Worm (Caenorhabditis elegans) whole organism, L1 larva: ENCODE results near the gene M03C11.1.
A peak's percentile ranks its signal among the peaks of the same experiment; 100 is the strongest.

Source experiments
- C16A3.4 ChIP-seq: fragments of 150-350 bp; optimal IDR thresholded peaks from 2 replicates; lab custom pipeline; 2014; ENCODE audit warnings: missing biosample characterization, missing genetic modification characterization
- C34B4.2 ChIP-seq: sonication (generic microtip); optimal IDR thresholded peaks from 2 replicates; lab custom pipeline; 2017; ENCODE audit warnings: mild to moderate bottlenecking, missing genetic modification characterization, missing compliant biosample characterization
- Y116A8C.19 ChIP-seq: sonication (generic microtip); optimal IDR thresholded peaks from 2 replicates; lab custom pipeline; 2016; ENCODE audit warnings: missing compliant biosample characterization, missing genetic modification characterization, borderline replicate concordance
- blmp-1 ChIP-seq: fragments of 150-350 bp; optimal IDR thresholded peaks from 2 replicates; lab custom pipeline; 2014; ENCODE audit warnings: missing biosample characterization, missing genetic modification characterization
- ceh-63 ChIP-seq: fragments of 200-800 bp; sonication (Bioruptor generic); optimal IDR thresholded peaks from 2 replicates; lab custom pipeline; 2018; ENCODE audit warnings: mild to moderate bottlenecking, missing genetic modification characterization, missing compliant biosample characterization
- dpl-1 ChIP-seq, 3 experiments: fragments of 150-350 bp in 2 of 3; sonication (generic microtip) in 1 of 3; optimal IDR thresholded peaks; 2 replicates each; lab custom pipeline; 2014 to 2017; ENCODE audit warnings: missing biosample characterization in 3 of 3, missing genetic modification characterization in 3 of 3, missing genetic modification reagents in 3 of 3
- dsc-1 ChIP-seq: sonication (generic microtip); optimal IDR thresholded peaks from 2 replicates; lab custom pipeline; 2016; ENCODE audit warnings: mild to moderate bottlenecking, missing genetic modification characterization, missing compliant biosample characterization
- efl-1 ChIP-seq, 4 experiments: fragments of 150-350 bp; optimal IDR thresholded peaks in 3 of 4; peaks in 1 of 4; 1 replicate in 1 of 4; 2 replicates in 3 of 4; lab custom pipeline; 2014; ENCODE audit warnings: missing biosample characterization in 2 of 4, missing genetic modification characterization in 2 of 4, missing genetic modification reagents in 2 of 4
- efl-3 ChIP-seq: fragments of 200-800 bp; sonication (Bioruptor generic); optimal IDR thresholded peaks from 2 replicates; lab custom pipeline; 2018; ENCODE audit warnings: mild to moderate bottlenecking, missing genetic modification characterization, missing compliant biosample characterization
- elt-3 ChIP-seq, 6 experiments: fragments of 150-350 bp in 1 of 6; sonication (generic microtip); optimal IDR thresholded peaks; 2 replicates each; lab custom pipeline; 2017 to 2018; ENCODE audit warnings: missing biosample characterization in 6 of 6, missing genetic modification characterization in 6 of 6, inconsistent platforms in 1 of 6
- fkh-10 ChIP-seq: sonication (generic microtip); optimal IDR thresholded peaks from 2 replicates; lab custom pipeline; 2017; ENCODE audit warnings: missing biosample characterization, missing genetic modification reagents, missing genetic modification characterization
- fos-1 ChIP-seq: fragments of 150-350 bp; optimal IDR thresholded peaks from 2 replicates; lab custom pipeline; 2014; ENCODE audit warnings: missing biosample characterization, missing genetic modification characterization
- hlh-17 ChIP-seq: fragments of 200-800 bp; sonication (Bioruptor generic); optimal IDR thresholded peaks from 2 replicates; lab custom pipeline; 2018; ENCODE audit warnings: missing genetic modification characterization, mild to moderate bottlenecking, missing compliant biosample characterization, moderate library complexity, borderline replicate concordance
- jun-1 ChIP-seq: fragments of 150-350 bp; optimal IDR thresholded peaks from 2 replicates; lab custom pipeline; 2014; ENCODE audit warnings: missing biosample characterization, missing genetic modification reagents, missing genetic modification characterization
- lin-13 ChIP-seq: fragments of 150-350 bp; optimal IDR thresholded peaks from 2 replicates; lab custom pipeline; 2014; ENCODE audit warnings: missing biosample characterization, missing genetic modification reagents, missing genetic modification characterization
- lin-14 ChIP-seq: fragments of 200-800 bp; sonication (Bioruptor generic); optimal IDR thresholded peaks from 2 replicates; lab custom pipeline; 2018; ENCODE audit warnings: mild to moderate bottlenecking, missing genetic modification characterization, moderate library complexity, missing compliant biosample characterization
- lin-15B ChIP-seq: fragments of 150-350 bp; sonication (generic microtip); optimal IDR thresholded peaks from 3 replicates; lab custom pipeline; 2014; ENCODE audit warnings: missing biosample characterization, missing genetic modification characterization
- lin-35 ChIP-seq, 2 experiments: fragments of 150-350 bp; optimal IDR thresholded peaks; 2 replicates each; lab custom pipeline; 2014; ENCODE audit warnings: missing biosample characterization in 2 of 2, missing genetic modification characterization in 2 of 2, missing genetic modification reagents in 2 of 2
- lsy-2 ChIP-seq, 2 experiments: fragments of 150-350 bp; optimal IDR thresholded peaks; 2 replicates each; lab custom pipeline; 2014; ENCODE audit warnings: missing biosample characterization in 2 of 2, missing genetic modification characterization in 2 of 2
- mdl-1 ChIP-seq, 2 experiments: fragments of 150-350 bp; optimal IDR thresholded peaks; 2 replicates each; lab custom pipeline; 2014 to 2017; ENCODE audit warnings: missing biosample characterization in 2 of 2, missing genetic modification characterization in 2 of 2, inconsistent platforms in 1 of 2
- mef-2 ChIP-seq: fragments of 150-350 bp; optimal IDR thresholded peaks from 2 replicates; lab custom pipeline; 2014; ENCODE audit warnings: missing biosample characterization, missing genetic modification characterization
- mep-1 ChIP-seq: fragments of 150-350 bp; optimal IDR thresholded peaks from 2 replicates; lab custom pipeline; 2014; ENCODE audit warnings: missing biosample characterization, missing genetic modification characterization
- nhr-11 ChIP-seq: fragments of 150-350 bp; optimal IDR thresholded peaks from 2 replicates; lab custom pipeline; 2014; ENCODE audit warnings: missing biosample characterization, missing genetic modification characterization
- nhr-28 ChIP-seq: fragments of 150-350 bp; optimal IDR thresholded peaks from 2 replicates; lab custom pipeline; 2014; ENCODE audit warnings: missing biosample characterization, missing genetic modification characterization
- nhr-47 ChIP-seq: sonication (generic microtip); optimal IDR thresholded peaks from 2 replicates; lab custom pipeline; 2016; ENCODE audit warnings: mild to moderate bottlenecking, missing genetic modification characterization, moderate library complexity, missing compliant biosample characterization
- nhr-71 ChIP-seq: sonication (generic microtip); optimal IDR thresholded peaks from 2 replicates; lab custom pipeline; 2016; ENCODE audit warnings: mild to moderate bottlenecking, missing genetic modification characterization, moderate library complexity, missing compliant biosample characterization
- nhr-85 ChIP-seq: sonication (generic microtip); peaks from one replicate; lab custom pipeline; 2016; ENCODE audit warnings: missing genetic modification characterization, inconsistent platforms, missing compliant biosample characterization
- pag-3 ChIP-seq: sonication (generic microtip); optimal IDR thresholded peaks from 2 replicates; lab custom pipeline; 2017; ENCODE audit warnings: missing genetic modification characterization, mild to moderate bottlenecking, missing compliant biosample characterization, antibody characterized with exemption, borderline replicate concordance; ENCODE audit not compliant: insufficient read depth
- pqm-1 ChIP-seq: sonication (generic microtip); optimal IDR thresholded peaks from 3 replicates; lab custom pipeline; 2017; ENCODE audit warnings: missing biosample characterization, missing genetic modification characterization
- snu-23 ChIP-seq: sonication (generic microtip); optimal IDR thresholded peaks from 2 replicates; lab custom pipeline; 2016; ENCODE audit warnings: missing genetic modification characterization, missing compliant biosample characterization
- sup-37 ChIP-seq: fragments of 200-800 bp; sonication (Bioruptor generic); optimal IDR thresholded peaks from 2 replicates; lab custom pipeline; 2018; ENCODE audit warnings: mild to moderate bottlenecking, missing genetic modification characterization, missing compliant biosample characterization
- swsn-7 ChIP-seq: sonication (generic microtip); optimal IDR thresholded peaks from 2 replicates; lab custom pipeline; 2016; ENCODE audit warnings: missing genetic modification characterization, missing compliant biosample characterization
- tlp-1 ChIP-seq: fragments of 150-350 bp; optimal IDR thresholded peaks from 2 replicates; lab custom pipeline; 2014; ENCODE audit warnings: missing biosample characterization, missing genetic modification characterization
- unc-130 ChIP-seq: fragments of 150-350 bp; optimal IDR thresholded peaks from 2 replicates; lab custom pipeline; 2017; ENCODE audit warnings: missing biosample characterization, missing genetic modification characterization, inconsistent platforms
- unc-30 ChIP-seq: sonication (generic microtip); optimal IDR thresholded peaks from 2 replicates; lab custom pipeline; 2017; ENCODE audit warnings: missing biosample characterization, missing genetic modification characterization
- unc-62 ChIP-seq: fragments of 150-350 bp; optimal IDR thresholded peaks from 2 replicates; lab custom pipeline; 2014; ENCODE audit warnings: missing biosample characterization, missing genetic modification reagents, missing genetic modification characterization
- unc-98 ChIP-seq: fragments of 200-800 bp; sonication (Bioruptor generic); IDR thresholded peaks from 2 replicates; pipeline ENCODE4 v1.3.6; 2022; ENCODE audit warnings: missing genetic modification characterization, missing compliant biosample characterization
- xbp-1 ChIP-seq: sonication (generic microtip); optimal IDR thresholded peaks from 2 replicates; lab custom pipeline; 2016; ENCODE audit warnings: missing genetic modification characterization, missing compliant biosample characterization
- zag-1 ChIP-seq: fragments of 150-350 bp; optimal IDR thresholded peaks from 2 replicates; lab custom pipeline; 2014; ENCODE audit warnings: missing biosample characterization, missing genetic modification characterization
- zip-4 ChIP-seq: fragments of 200-800 bp; sonication (Bioruptor generic); optimal IDR thresholded peaks from 2 replicates; lab custom pipeline; 2018; ENCODE audit warnings: mild to moderate bottlenecking, missing genetic modification characterization, moderate library complexity, missing compliant biosample characterization
- ztf-11 ChIP-seq, 2 experiments: sonication (generic microtip); optimal IDR thresholded peaks; 2 replicates each; lab custom pipeline; 2016 to 2017; ENCODE audit warnings: missing genetic modification characterization in 2 of 2, missing biosample characterization in 1 of 2, missing compliant biosample characterization in 1 of 2
- ztf-4 ChIP-seq: fragments of 150-350 bp; optimal IDR thresholded peaks from 2 replicates; lab custom pipeline; 2014; ENCODE audit warnings: missing biosample characterization, missing genetic modification characterization

Gene M03C11.1

ce11 chrIII:10407198-10407663 is 11.3 kb upstream of the M03C11.1 start, which contains the start of gene hat-1 (continued):
- peak; percentile 98 for TF ChIP-seq nhr-47 (tag; lab: Kevin White, UChicago)
- TF ChIP-seq mep-1 (tag; lab: Kevin White, UChicago): peak; percentile 95
- peak; percentile 99 for TF ChIP-seq nhr-85 (tag; lab: Kevin White, UChicago)
- peak; percentile 82 for TF ChIP-seq mef-2 (tag; lab: Kevin White, UChicago)
- TF ChIP-seq lin-14: peak; percentile 98
- TF ChIP-seq fkh-10 (GFP tag; lab: Kevin White, UChicago): peak; percentile 86
- TF ChIP-seq C16A3.4 (tag; lab: Kevin White, UChicago): peak; percentile 88
- peak; percentile 78 for TF ChIP-seq unc-130 (tag; lab: Kevin White, UChicago)
- peak; percentile 82 for TF ChIP-seq blmp-1 (tag; lab: Kevin White, UChicago)
- no peak for TF ChIP-seq pqm-1 (tag; lab: Kevin White, UChicago)
- TF ChIP-seq nhr-11: peak; percentile 91
- TF ChIP-seq lin-35 (GFP tag; optimal IDR thresholded peaks at IDR 0.05; lab: Kevin White, UChicago): peak; percentile 93 to 94
- peak; percentile 95 for TF ChIP-seq jun-1 (tag; lab: Kevin White, UChicago)
- peak; percentile 98 for TF ChIP-seq snu-23 (GFP tag; lab: Kevin White, UChicago)
- TF ChIP-seq nhr-28: no peak
- no peak for TF ChIP-seq ceh-63 (GFP tag; lab: Kevin White, UChicago)
- peak; percentile 97 for TF ChIP-seq xbp-1
- peak; percentile 54 for TF ChIP-seq efl-3 (GFP tag; lab: Kevin White, UChicago)
- no peak for TF ChIP-seq zag-1 (tag; lab: Kevin White, UChicago)
- TF ChIP-seq swsn-7 (tag; lab: Kevin White, UChicago): peak; percentile 97
- TF ChIP-seq lsy-2 (tag; optimal IDR thresholded peaks at IDR 0.05; lab: Kevin White, UChicago): peak; percentile 95 to 96
- TF ChIP-seq pag-3 (tag; lab: Kevin White, UChicago): peak; percentile 57
- no peak for TF ChIP-seq hlh-17 (GFP tag; lab: Kevin White, UChicago)
- peak; percentile 66; the same call in 1 of the 2 replicates for TF ChIP-seq unc-98
- TF ChIP-seq mdl-1 (tag; optimal IDR thresholded peaks at IDR 0.05; lab: Kevin White, UChicago): peak in 1 of 2 experiments; percentile 85
- TF ChIP-seq unc-30 (tag; lab: Kevin White, UChicago): no peak
- peak; percentile 96 for TF ChIP-seq dsc-1 (tag; lab: Kevin White, UChicago)
- peak; percentile 92 to 95 (median 94) for TF ChIP-seq dpl-1 (GFP tag; optimal IDR thresholded peaks at IDR 0.05; lab: Kevin White, UChicago)
- peak; percentile 92 for TF ChIP-seq fos-1 (tag; lab: Kevin White, UChicago)
- peak; percentile 52 for TF ChIP-seq C34B4.2 (tag; lab: Kevin White, UChicago)
- TF ChIP-seq elt-3 (tag; optimal IDR thresholded peaks at IDR 0.05; lab: Kevin White, UChicago): peak in 3 of 6 experiments; percentile 71 to 95 (median 91)
- peak; percentile 87 for TF ChIP-seq sup-37
- TF ChIP-seq tlp-1: no peak
- TF ChIP-seq lin-15B (tag; lab: Kevin White, UChicago): peak; percentile 91
- no peak for TF ChIP-seq unc-62 (GFP tag; lab: Kevin White, UChicago)
- no peak for TF ChIP-seq Y116A8C.19 (tag; lab: Kevin White, UChicago)
- peak; percentile 98 for TF ChIP-seq nhr-71 (tag; lab: Kevin White, UChicago)
- peak; percentile 99 for TF ChIP-seq zip-4

- TF ChIP-seq ztf-11 (tag; optimal IDR thresholded peaks at IDR 0.05; lab: Kevin White, UChicago): no peak
- TF ChIP-seq lin-13: no peak
- TF ChIP-seq ztf-4 (tag; lab: Kevin White, UChicago): no peak
- no peak for TF ChIP-seq efl-1 (optimal IDR thresholded peaks at IDR 0.05; lab: Kevin White, UChicago)
- peak in 1 of 2 experiments; percentile 91 for TF ChIP-seq efl-1 (GFP tag; optimal IDR thresholded peaks at IDR 0.05 in 1 of 2; lab: Kevin White, UChicago)
Measured at ce11 chrIII:10404918-10405317, 9.0 kb upstream of the M03C11.1 start, which contains the start of the genes M03C11.3 and chl-1. M03C11.3 (plus strand) TSS chrIII:10405070. chl-1 (minus strand) TSS chrIII:10405240.
